Worm (Caenorhabditis elegans) whole organism, L1 larva: ENCODE data around the gene fbxc-48.

Experiments used
- C04F5.9 ChIP-seq: sonication (generic microtip); optimal IDR thresholded peaks from 2 replicates; lab custom pipeline; 2016; ENCODE audit warnings: missing genetic modification characterization, missing compliant biosample characterization
- C34B4.2 ChIP-seq: sonication (generic microtip); optimal IDR thresholded peaks from 2 replicates; lab custom pipeline; 2017; ENCODE audit warnings: mild to moderate bottlenecking, missing genetic modification characterization, missing compliant biosample characterization
- F16B12.6 ChIP-seq: fragments of 150-350 bp; optimal IDR thresholded peaks from 2 replicates; lab custom pipeline; 2014; ENCODE audit warnings: missing biosample characterization, missing genetic modification characterization
- aha-1 ChIP-seq: fragments of 150-350 bp; optimal IDR thresholded peaks from 2 replicates; lab custom pipeline; 2014; ENCODE audit warnings: missing biosample characterization, missing genetic modification characterization
- aly-2 ChIP-seq: fragments of 150-350 bp; optimal IDR thresholded peaks from 2 replicates; lab custom pipeline; 2014; ENCODE audit warnings: missing biosample characterization, missing genetic modification characterization
- ama-1 ChIP-seq: fragments of 150-350 bp; optimal IDR thresholded peaks from 2 replicates; lab custom pipeline; 2014
- ceh-63 ChIP-seq: fragments of 200-800 bp; sonication (Bioruptor generic); optimal IDR thresholded peaks from 2 replicates; lab custom pipeline; 2018; ENCODE audit warnings: mild to moderate bottlenecking, missing genetic modification characterization, missing compliant biosample characterization
- ceh-88 ChIP-seq: fragments of 200-800 bp; sonication (Bioruptor generic); IDR thresholded peaks from 2 replicates; pipeline ENCODE4 v1.3.6; 2022; ENCODE audit warnings: missing genetic modification characterization, missing compliant biosample characterization
- ceh-90 ChIP-seq: sonication (generic microtip); optimal IDR thresholded peaks from 2 replicates; lab custom pipeline; 2016; ENCODE audit warnings: missing genetic modification characterization, missing compliant biosample characterization
- dpl-1 ChIP-seq, 3 experiments: fragments of 150-350 bp in 2 of 3; sonication (generic microtip) in 1 of 3; optimal IDR thresholded peaks; 2 replicates each; lab custom pipeline; 2014 to 2017; ENCODE audit warnings: missing biosample characterization in 3 of 3, missing genetic modification characterization in 3 of 3, missing genetic modification reagents in 3 of 3
- efl-1 ChIP-seq, 4 experiments: fragments of 150-350 bp; optimal IDR thresholded peaks in 3 of 4; peaks in 1 of 4; 1 replicate in 1 of 4; 2 replicates in 3 of 4; lab custom pipeline; 2014; ENCODE audit warnings: missing biosample characterization in 2 of 4, missing genetic modification characterization in 2 of 4, missing genetic modification reagents in 2 of 4
- efl-3 ChIP-seq: fragments of 200-800 bp; sonication (Bioruptor generic); optimal IDR thresholded peaks from 2 replicates; lab custom pipeline; 2018; ENCODE audit warnings: mild to moderate bottlenecking, missing genetic modification characterization, missing compliant biosample characterization
- fkh-10 ChIP-seq: sonication (generic microtip); optimal IDR thresholded peaks from 2 replicates; lab custom pipeline; 2017; ENCODE audit warnings: missing biosample characterization, missing genetic modification reagents, missing genetic modification characterization
- fos-1 ChIP-seq: fragments of 150-350 bp; optimal IDR thresholded peaks from 2 replicates; lab custom pipeline; 2014; ENCODE audit warnings: missing biosample characterization, missing genetic modification characterization
- hlh-17 ChIP-seq: fragments of 200-800 bp; sonication (Bioruptor generic); optimal IDR thresholded peaks from 2 replicates; lab custom pipeline; 2018; ENCODE audit warnings: missing genetic modification characterization, mild to moderate bottlenecking, missing compliant biosample characterization, moderate library complexity, borderline replicate concordance
- hlh-4 ChIP-seq: sonication (generic microtip); optimal IDR thresholded peaks from 2 replicates; lab custom pipeline; 2016; ENCODE audit warnings: mild to moderate bottlenecking, missing genetic modification characterization, missing compliant biosample characterization
- hpl-2 ChIP-seq: fragments of 150-350 bp; optimal IDR thresholded peaks from 2 replicates; lab custom pipeline; 2014; ENCODE audit warnings: missing biosample characterization, missing genetic modification reagents, missing genetic modification characterization
- jun-1 ChIP-seq: fragments of 150-350 bp; optimal IDR thresholded peaks from 2 replicates; lab custom pipeline; 2014; ENCODE audit warnings: missing biosample characterization, missing genetic modification reagents, missing genetic modification characterization
- lin-13 ChIP-seq: fragments of 150-350 bp; optimal IDR thresholded peaks from 2 replicates; lab custom pipeline; 2014; ENCODE audit warnings: missing biosample characterization, missing genetic modification reagents, missing genetic modification characterization
- lin-14 ChIP-seq: fragments of 200-800 bp; sonication (Bioruptor generic); optimal IDR thresholded peaks from 2 replicates; lab custom pipeline; 2018; ENCODE audit warnings: mild to moderate bottlenecking, missing genetic modification characterization, moderate library complexity, missing compliant biosample characterization
- lin-35 ChIP-seq, 2 experiments: fragments of 150-350 bp; optimal IDR thresholded peaks; 2 replicates each; lab custom pipeline; 2014; ENCODE audit warnings: missing biosample characterization in 2 of 2, missing genetic modification characterization in 2 of 2, missing genetic modification reagents in 2 of 2
- lir-3 ChIP-seq: sonication (generic microtip); optimal IDR thresholded peaks from 2 replicates; lab custom pipeline; 2016; ENCODE audit warnings: mild to moderate bottlenecking, missing genetic modification characterization, moderate library complexity, missing compliant biosample characterization; ENCODE audit not compliant: poor library complexity
- mdl-1 ChIP-seq, 2 experiments: fragments of 150-350 bp; optimal IDR thresholded peaks; 2 replicates each; lab custom pipeline; 2014 to 2017; ENCODE audit warnings: missing biosample characterization in 2 of 2, missing genetic modification characterization in 2 of 2, inconsistent platforms in 1 of 2
- nhr-237 ChIP-seq: fragments of 150-350 bp; optimal IDR thresholded peaks from 2 replicates; lab custom pipeline; 2014; ENCODE audit warnings: missing biosample characterization, missing genetic modification characterization
- nhr-71 ChIP-seq: sonication (generic microtip); optimal IDR thresholded peaks from 2 replicates; lab custom pipeline; 2016; ENCODE audit warnings: mild to moderate bottlenecking, missing genetic modification characterization, moderate library complexity, missing compliant biosample characterization
- nhr-76 ChIP-seq: sonication (generic microtip); optimal IDR thresholded peaks from 2 replicates; lab custom pipeline; 2017; ENCODE audit warnings: missing biosample characterization, missing genetic modification characterization
- nhr-77 ChIP-seq: fragments of 150-350 bp; optimal IDR thresholded peaks from 2 replicates; lab custom pipeline; 2014; ENCODE audit warnings: missing biosample characterization, missing genetic modification characterization
- nhr-85 ChIP-seq: sonication (generic microtip); peaks from one replicate; lab custom pipeline; 2016; ENCODE audit warnings: missing genetic modification characterization, inconsistent platforms, missing compliant biosample characterization
- pqm-1 ChIP-seq: sonication (generic microtip); optimal IDR thresholded peaks from 3 replicates; lab custom pipeline; 2017; ENCODE audit warnings: missing biosample characterization, missing genetic modification characterization
- skn-1 ChIP-seq: fragments of 150-350 bp; optimal IDR thresholded peaks from 2 replicates; lab custom pipeline; 2014; ENCODE audit warnings: missing biosample characterization, missing genetic modification characterization
- snpc-4 ChIP-seq: fragments of 150-350 bp; optimal IDR thresholded peaks from 2 replicates; lab custom pipeline; 2014; ENCODE audit warnings: missing biosample characterization, missing genetic modification characterization
- sptf-1 ChIP-seq: fragments of 150-350 bp; optimal IDR thresholded peaks from 2 replicates; lab custom pipeline; 2014; ENCODE audit warnings: missing biosample characterization, missing genetic modification characterization
- sup-37 ChIP-seq: fragments of 200-800 bp; sonication (Bioruptor generic); optimal IDR thresholded peaks from 2 replicates; lab custom pipeline; 2018; ENCODE audit warnings: mild to moderate bottlenecking, missing genetic modification characterization, missing compliant biosample characterization
- tbx-2 ChIP-seq: sonication (generic microtip); optimal IDR thresholded peaks from 2 replicates; lab custom pipeline; 2016; ENCODE audit warnings: missing genetic modification characterization, missing compliant biosample characterization
- unc-62 ChIP-seq: fragments of 150-350 bp; optimal IDR thresholded peaks from 2 replicates; lab custom pipeline; 2014; ENCODE audit warnings: missing biosample characterization, missing genetic modification reagents, missing genetic modification characterization
- unc-98 ChIP-seq: fragments of 200-800 bp; sonication (Bioruptor generic); IDR thresholded peaks from 2 replicates; pipeline ENCODE4 v1.3.6; 2022; ENCODE audit warnings: missing genetic modification characterization, missing compliant biosample characterization
- xbp-1 ChIP-seq: sonication (generic microtip); optimal IDR thresholded peaks from 2 replicates; lab custom pipeline; 2016; ENCODE audit warnings: missing genetic modification characterization, missing compliant biosample characterization
- zag-1 ChIP-seq: fragments of 150-350 bp; optimal IDR thresholded peaks from 2 replicates; lab custom pipeline; 2014; ENCODE audit warnings: missing biosample characterization, missing genetic modification characterization
- zip-4 ChIP-seq: fragments of 200-800 bp; sonication (Bioruptor generic); optimal IDR thresholded peaks from 2 replicates; lab custom pipeline; 2018; ENCODE audit warnings: mild to moderate bottlenecking, missing genetic modification characterization, moderate library complexity, missing compliant biosample characterization

Gene fbxc-48

DNA sequence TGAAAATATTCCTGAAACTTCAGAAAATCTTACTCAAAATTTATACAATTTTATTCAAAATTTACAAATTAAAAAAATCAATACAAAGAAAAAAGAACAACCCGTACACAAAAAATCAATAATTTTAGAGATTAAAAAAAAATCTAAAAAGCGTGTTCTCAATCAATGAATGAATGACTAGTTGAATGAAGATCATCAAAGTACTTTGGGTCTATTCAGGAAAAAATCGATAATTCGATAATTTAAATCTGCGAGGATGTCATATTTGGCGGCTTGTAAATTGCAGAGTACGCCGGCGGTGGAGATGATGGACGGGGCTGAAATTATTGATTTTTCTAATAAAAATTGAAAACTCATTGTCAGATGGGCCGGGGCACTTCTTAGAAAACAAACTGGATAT, 15.5 kb upstream of the fbxc-48 start:
- TF ChIP-seq ama-1 (lab: Kevin White, UChicago) (no peak), aha-1 (tag; lab: Kevin White, UChicago) (no peak), lin-13 (GFP tag; lab: Kevin White, UChicago) (no peak), lir-3 (tag; lab: Kevin White, UChicago) (no peak), unc-98 (GFP tag; lab: Robert Waterston, UW) (no peak), aly-2 (no peak), hpl-2 (GFP tag; lab: Kevin White, UChicago) (no peak), F16B12.6 (no peak), dpl-1 (GFP tag; optimal IDR thresholded peaks at IDR 0.05; lab: Kevin White, UChicago) (no peak), sptf-1 (tag; lab: Kevin White, UChicago) (no peak), jun-1 (no peak), efl-3 (GFP tag; lab: Kevin White, UChicago) (no peak), pqm-1 (no peak), fos-1 (tag; lab: Kevin White, UChicago) (no peak), sup-37 (GFP tag; lab: Kevin White, UChicago) (no peak), nhr-77 (tag; lab: Kevin White, UChicago) (no peak), ceh-63 (no peak), fkh-10 (GFP tag; lab: Kevin White, UChicago) (no peak), zip-4 (GFP tag; lab: Kevin White, UChicago) (no peak), hlh-17 (GFP tag; lab: Kevin White, UChicago) (no peak)

DNA sequence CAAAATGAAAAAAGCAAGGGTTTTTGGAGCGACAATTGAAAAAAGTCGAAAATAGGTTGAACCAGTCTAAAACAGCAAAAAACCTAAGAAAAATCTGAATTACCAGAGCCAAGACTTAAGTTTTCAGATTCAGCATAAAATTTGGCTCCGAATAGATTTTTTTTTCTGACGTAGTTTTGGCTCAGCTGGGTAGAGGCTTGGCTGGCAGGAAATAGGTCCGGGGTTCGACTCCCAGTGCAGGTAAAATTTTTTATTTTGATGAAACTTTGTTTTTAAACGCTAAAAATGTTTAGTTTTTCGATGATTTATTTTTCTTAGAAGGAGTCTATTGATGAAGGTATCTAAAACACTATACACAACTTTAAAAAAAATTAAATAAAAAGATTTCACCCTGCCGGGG, 14.3 kb upstream of the fbxc-48 start:
- no peak for TF ChIP-seq mdl-1 (tag; optimal IDR thresholded peaks at IDR 0.05; lab: Kevin White, UChicago)
- TF ChIP-seq pqm-1: no peak
- no peak for TF ChIP-seq C04F5.9 (tag; lab: Kevin White, UChicago)
- TF ChIP-seq efl-1 (optimal IDR thresholded peaks at IDR 0.05; lab: Kevin White, UChicago): no peak
- no peak for TF ChIP-seq efl-1 (GFP tag; optimal IDR thresholded peaks at IDR 0.05 in 1 of 2; lab: Kevin White, UChicago)
- no peak for TF ChIP-seq fos-1 (tag; lab: Kevin White, UChicago)
- TF ChIP-seq xbp-1: no peak
- no peak for TF ChIP-seq efl-3 (GFP tag; lab: Kevin White, UChicago)
- no peak for TF ChIP-seq unc-62
- no peak for TF ChIP-seq skn-1 (tag; lab: Kevin White, UChicago)

DNA sequence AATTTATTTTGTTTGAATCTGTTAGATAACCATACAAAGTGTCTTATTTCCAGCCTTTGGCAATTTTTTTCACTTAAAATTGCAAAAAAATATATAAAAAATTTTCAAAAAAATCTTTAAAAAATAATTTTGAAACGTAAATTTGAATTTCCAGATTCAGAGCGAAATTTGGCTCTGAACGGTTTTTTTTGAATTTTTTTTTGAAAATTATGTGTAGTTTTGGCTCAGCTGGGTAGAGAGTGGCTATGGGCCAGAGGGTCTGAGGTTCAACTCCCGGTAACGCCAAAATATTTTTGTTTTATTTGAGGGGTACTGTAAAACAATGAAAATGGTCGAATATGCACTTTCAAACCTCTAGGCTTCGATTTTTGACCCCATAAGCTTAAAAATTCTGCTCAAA, 12.8 kb upstream of the fbxc-48 start:
- TF ChIP-seq nhr-71 (tag; lab: Kevin White, UChicago) (no peak), hpl-2 (GFP tag; lab: Kevin White, UChicago) (no peak), zag-1 (no peak), hlh-4 (tag; lab: Kevin White, UChicago) (no peak), tbx-2 (tag; lab: Kevin White, UChicago) (no peak), nhr-76 (tag; lab: Kevin White, UChicago) (no peak)
- TF ChIP-seq, all 84 proteins: peak for 0

DNA sequence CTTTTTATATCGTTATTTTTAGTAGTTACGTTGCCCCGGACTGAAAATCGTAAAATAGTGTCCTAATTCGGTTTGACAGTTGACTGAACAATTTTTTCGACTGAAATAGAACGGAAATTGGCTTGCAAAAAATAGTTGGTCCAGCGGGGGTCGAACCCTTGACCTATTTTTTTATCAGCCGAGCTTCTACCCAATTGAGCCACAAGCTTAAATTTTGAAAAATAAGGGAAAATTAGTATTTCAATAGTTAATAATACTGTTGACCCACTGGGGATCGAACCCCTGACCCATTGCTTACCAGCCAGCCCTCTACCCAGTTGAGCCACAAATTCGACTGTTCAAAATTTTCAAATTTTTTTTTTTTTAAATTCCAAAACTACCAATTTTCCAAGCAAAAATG, 11.1 kb upstream of the fbxc-48 start:
- no peak for TF ChIP-seq efl-1 (optimal IDR thresholded peaks at IDR 0.05; lab: Kevin White, UChicago)
- peak in 1 of 2 experiments; percentile 66 for TF ChIP-seq efl-1 (GFP tag; optimal IDR thresholded peaks at IDR 0.05 in 1 of 2; lab: Kevin White, UChicago)
- TF ChIP-seq ceh-88 (GFP tag; lab: Robert Waterston, UW): no peak
- TF ChIP-seq snpc-4 (tag; lab: Kevin White, UChicago): no peak

DNA sequence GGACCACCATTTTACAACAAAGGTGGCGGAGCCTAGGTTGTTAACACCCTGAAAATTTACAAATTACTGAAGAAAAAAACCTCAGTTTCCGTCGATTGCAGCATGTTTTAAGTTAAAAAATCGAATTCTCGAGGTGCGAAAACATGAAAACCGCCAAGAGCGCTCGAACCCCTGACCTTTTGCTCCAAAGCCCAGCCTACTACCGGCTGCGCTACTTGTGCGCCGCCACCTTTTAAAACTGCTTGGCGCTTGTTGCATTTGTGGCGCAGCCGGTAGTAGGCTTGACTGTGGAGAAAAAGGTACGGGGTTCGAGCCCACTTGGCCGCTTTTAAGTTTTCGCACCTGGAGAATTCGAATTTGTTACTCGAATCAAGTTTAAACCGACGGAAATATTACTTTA, 9.4 kb upstream of the fbxc-48 start, which contains the start of gene snt-6:
Gene snt-6, minus strand, starts transcription at position 58 of the 400 bp plus-strand sequence.
- TF ChIP-seq pqm-1 (no peak), hlh-4 (tag; lab: Kevin White, UChicago) (no peak), lin-14 (GFP tag; lab: Kevin White, UChicago) (no peak), hpl-2 (GFP tag; lab: Kevin White, UChicago) (no peak), efl-3 (GFP tag; lab: Kevin White, UChicago) (no peak), lin-35 (GFP tag; optimal IDR thresholded peaks at IDR 0.05; lab: Kevin White, UChicago) (no peak), nhr-237 (no peak), nhr-85 (tag; lab: Kevin White, UChicago) (no peak), jun-1 (no peak), ceh-90 (no peak), C34B4.2 (no peak)
